Fruit fly (Drosophila melanogaster) whole organism, wandering third instar larva: Measurements from ENCODE around the gene Cyp18a1.

Source experiments
- CG32264 ChIP-seq: fragments of 200-800 bp; sonication (Bioruptor generic); optimal IDR thresholded peaks from 2 replicates; lab custom pipeline; 2016; ENCODE audit warnings: missing biosample characterization, missing genetic modification characterization
- CG9705 ChIP-seq: fragments of 200-800 bp; sonication (Bioruptor generic); optimal IDR thresholded peaks from 2 replicates; lab custom pipeline; 2018; ENCODE audit warnings: missing biosample characterization, mild to moderate bottlenecking, missing genetic modification characterization
- CrebA ChIP-seq: fragments of 200-800 bp; sonication (Bioruptor generic); optimal IDR thresholded peaks from 2 replicates; lab custom pipeline; 2016; ENCODE audit warnings: missing biosample characterization, mild to moderate bottlenecking, missing genetic modification characterization, borderline replicate concordance
- Dfd ChIP-seq: fragments of >200 bp; optimal IDR thresholded peaks from 2 replicates; lab custom pipeline; 2017; ENCODE audit warnings: missing biosample characterization, missing genetic modification characterization
- Dif ChIP-seq: fragments of 200-275, 200-300 bp; sonication (Bioruptor generic); optimal IDR thresholded peaks from 2 replicates; lab custom pipeline; 2018; ENCODE audit warnings: missing biosample characterization, missing genetic modification characterization; ENCODE audit not compliant: partially characterized antibody
- GATAd ChIP-seq: sonication (Bioruptor generic); optimal IDR thresholded peaks from 2 replicates; lab custom pipeline; 2016; ENCODE audit warnings: missing biosample characterization, missing genetic modification characterization
- HLH106 ChIP-seq: fragments of 200-800 bp; optimal IDR thresholded peaks from 3 replicates; lab custom pipeline; 2019; ENCODE audit warnings: missing biosample characterization, mild to moderate bottlenecking, missing genetic modification characterization, moderate library complexity
- Hnf4 ChIP-seq: fragments of 200-800 bp; sonication (Bioruptor generic); optimal IDR thresholded peaks from 2 replicates; lab custom pipeline; 2016; ENCODE audit warnings: missing biosample characterization, mild to moderate bottlenecking, missing genetic modification characterization
- Hr78 ChIP-seq: fragments of >200 bp; optimal IDR thresholded peaks from 2 replicates; lab custom pipeline; 2017; ENCODE audit warnings: missing biosample characterization, missing genetic modification characterization
- Jra ChIP-seq: sonication (Bioruptor generic); optimal IDR thresholded peaks from 2 replicates; lab custom pipeline; 2016; ENCODE audit warnings: missing biosample characterization, missing genetic modification characterization
- Mio ChIP-seq: sonication (Bioruptor generic); optimal IDR thresholded peaks from 2 replicates; lab custom pipeline; 2016; ENCODE audit warnings: missing biosample characterization, missing genetic modification characterization
- Myc ChIP-seq: fragments of >200 bp; optimal IDR thresholded peaks from 2 replicates; lab custom pipeline; 2017
- OdsH ChIP-seq: fragments of 200-800 bp; sonication (Bioruptor generic); optimal IDR thresholded peaks from 2 replicates; lab custom pipeline; 2016; ENCODE audit warnings: missing biosample characterization, mild to moderate bottlenecking, missing genetic modification characterization
- Rel ChIP-seq, 2 experiments: fragments of 200-800 bp; sonication (Bioruptor generic) in 1 of 2; optimal IDR thresholded peaks; 2 replicates in 1 of 2; 3 replicates in 1 of 2; lab custom pipeline; 2016 to 2019; ENCODE audit warnings: mild to moderate bottlenecking in 2 of 2, missing biosample characterization in 2 of 2, missing genetic modification characterization in 2 of 2, moderate library complexity in 1 of 2
- Sp1 ChIP-seq: fragments of 200-800 bp; sonication (Bioruptor generic); optimal IDR thresholded peaks from 3 replicates; lab custom pipeline; 2019; ENCODE audit warnings: missing biosample characterization, mild to moderate bottlenecking, missing genetic modification characterization, moderate library complexity
- Vsx2 ChIP-seq: fragments of 200-300, 225-300 bp; sonication (Bioruptor generic); optimal IDR thresholded peaks from 2 replicates; lab custom pipeline; 2018; ENCODE audit warnings: missing biosample characterization, missing genetic modification characterization; ENCODE audit not compliant: partially characterized antibody
- br ChIP-seq: fragments of 200-800 bp; sonication (Bioruptor generic); optimal IDR thresholded peaks from 2 replicates; lab custom pipeline; 2016; ENCODE audit warnings: missing biosample characterization, missing genetic modification characterization
- brk ChIP-seq: fragments of 200-800 bp; sonication (Bioruptor generic); optimal IDR thresholded peaks from 2 replicates; lab custom pipeline; 2016; ENCODE audit warnings: missing biosample characterization, mild to moderate bottlenecking, missing genetic modification characterization
- dl ChIP-seq, 2 experiments: fragments of 175-275, 200-275 bp in 1 of 2; fragments of 200-275 bp in 1 of 2; sonication (Bioruptor generic); optimal IDR thresholded peaks; lab custom pipeline; 2018; ENCODE audit warnings: mild to moderate bottlenecking in 2 of 2, missing biosample characterization in 2 of 2, missing genetic modification characterization in 2 of 2, moderate library complexity in 2 of 2; ENCODE audit not compliant: partially characterized antibody in 2 of 2, insufficient read depth in 1 of 2
- dmrt93B ChIP-seq: fragments of 200-800 bp; sonication (Bioruptor generic); optimal IDR thresholded peaks from 2 replicates; lab custom pipeline; 2018; ENCODE audit warnings: missing biosample characterization, mild to moderate bottlenecking, missing genetic modification characterization
- dsf ChIP-seq: sonication (Bioruptor generic); optimal IDR thresholded peaks from 2 replicates; lab custom pipeline; 2016; ENCODE audit warnings: missing biosample characterization, missing genetic modification characterization, borderline replicate concordance
- foxo ChIP-seq, 2 experiments: fragments of 200-800 bp; sonication (Bioruptor generic); optimal IDR thresholded peaks; 2 replicates in 1 of 2; 3 replicates in 1 of 2; lab custom pipeline; 2016 to 2017; ENCODE audit warnings: missing biosample characterization in 2 of 2, missing genetic modification characterization in 2 of 2
- fru ChIP-seq: fragments of 200-800 bp; sonication (Bioruptor generic); optimal IDR thresholded peaks from 3 replicates; lab custom pipeline; 2016; ENCODE audit warnings: missing biosample characterization, mild to moderate bottlenecking, missing genetic modification characterization
- h ChIP-seq: fragments of 200-800 bp; sonication (Bioruptor generic); optimal IDR thresholded peaks from 3 replicates; lab custom pipeline; 2016; ENCODE audit warnings: missing biosample characterization, mild to moderate bottlenecking, missing genetic modification characterization
- lola ChIP-seq: fragments of >200 bp; optimal IDR thresholded peaks from 2 replicates; lab custom pipeline; 2017; ENCODE audit warnings: missing biosample characterization, missing genetic modification characterization
- pan ChIP-seq: fragments of >200 bp; optimal IDR thresholded peaks from 2 replicates; lab custom pipeline; 2017
- psq ChIP-seq: fragments of 200-800 bp; sonication (Bioruptor generic); optimal IDR thresholded peaks from 3 replicates; lab custom pipeline; 2017; ENCODE audit warnings: missing biosample characterization, mild to moderate bottlenecking, missing genetic modification characterization, moderate library complexity
- rgr ChIP-seq: fragments of 200-800 bp; sonication (Bioruptor generic); optimal IDR thresholded peaks from 3 replicates; lab custom pipeline; 2016; ENCODE audit warnings: missing biosample characterization, mild to moderate bottlenecking, missing genetic modification characterization
- usp ChIP-seq: fragments of >200 bp; optimal IDR thresholded peaks from 2 replicates; lab custom pipeline; 2017; ENCODE audit warnings: missing biosample characterization, missing genetic modification characterization
- woc ChIP-seq: sonication (Bioruptor generic); optimal IDR thresholded peaks from 2 replicates; lab custom pipeline; 2016; ENCODE audit warnings: missing biosample characterization, mild to moderate bottlenecking, missing genetic modification characterization

The Cyp18a1 gene

DNA sequence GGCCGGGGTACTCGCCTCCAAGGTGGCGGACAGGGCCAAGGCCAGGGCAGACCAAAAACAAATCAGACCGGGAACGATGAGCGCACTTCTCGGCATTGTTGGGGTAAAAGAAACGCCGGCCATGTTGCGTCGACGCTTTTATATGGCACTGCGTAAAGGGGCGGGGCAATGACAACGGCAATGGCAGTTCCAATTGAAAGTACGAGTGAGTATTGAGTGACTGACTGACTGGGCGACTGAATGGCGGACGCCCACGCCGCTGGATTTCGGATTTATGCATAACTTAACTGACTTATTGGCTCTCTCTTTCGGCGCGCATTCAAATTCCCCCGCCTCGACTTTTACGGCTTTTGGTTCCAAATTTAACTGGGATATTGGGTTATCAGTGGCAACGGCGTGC is 30.8 kb downstream of the Cyp18a1 start, which contains the start of gene CG6696:
Gene CG6696 (minus strand): TSS at position 101 of the 400 bp plus-strand sequence.
- TF ChIP-seq foxo (GFP tag; optimal IDR thresholded peaks at IDR 0.05; lab: Kevin White, UChicago): no peak
- TF ChIP-seq Vsx2 (GFP tag; lab: Kevin White, UChicago): no peak
- no peak for TF ChIP-seq Hnf4 (GFP tag; lab: Kevin White, UChicago)
- TF ChIP-seq CG32264 (GFP tag; lab: Kevin White, UChicago): no peak
- TF ChIP-seq Dif (GFP tag; lab: Kevin White, UChicago): no peak
- TF ChIP-seq Hr78: no peak
- TF ChIP-seq psq (GFP tag; lab: Kevin White, UChicago): no peak
- no peak for TF ChIP-seq h
- TF ChIP-seq brk (GFP tag; lab: Kevin White, UChicago): no peak
- TF ChIP-seq GATAd (GFP tag; lab: Kevin White, UChicago): no peak
- no peak for TF ChIP-seq Mio (GFP tag; lab: Kevin White, UChicago)

- TF ChIP-seq Myc (lab: Kevin White, UChicago) (peak; percentile 73), dl (GFP tag; optimal IDR thresholded peaks at IDR 0.05; lab: Kevin White, UChicago; ENCODE audit: insufficient read depth in 1 of 2, partially characterized antibody in 2 of 2) (no peak), dsf (GFP tag; lab: Kevin White, UChicago) (no peak), dmrt93B (GFP tag; lab: Kevin White, UChicago) (no peak), Sp1 (GFP tag; lab: Kevin White, UChicago) (peak; percentile 11), psq (GFP tag; lab: Kevin White, UChicago) (peak; percentile 1), CG9705 (GFP tag; lab: Kevin White, UChicago) (no peak), fru (GFP tag; lab: Kevin White, UChicago) (no peak), rgr (GFP tag; lab: Kevin White, UChicago) (peak; percentile 35), foxo (GFP tag; optimal IDR thresholded peaks at IDR 0.05; lab: Kevin White, UChicago) (peak in 1 of 2 experiments; percentile 24), HLH106 (peak; percentile 43), Vsx2 (GFP tag; lab: Kevin White, UChicago) (no peak), Rel (GFP tag; optimal IDR thresholded peaks at IDR 0.05; lab: Kevin White, UChicago) (no peak), Rel (tag; optimal IDR thresholded peaks at IDR 0.05; lab: Kevin White, UChicago) (peak; percentile 54), pan (lab: Kevin White, UChicago) (no peak), OdsH (GFP tag; lab: Kevin White, UChicago) (no peak), woc (GFP tag; lab: Kevin White, UChicago) (peak; percentile 56), br (GFP tag; lab: Kevin White, UChicago) (no peak), Dif (GFP tag; lab: Kevin White, UChicago) (no peak)
These were observed 35.3 kb downstream of the Cyp18a1 start, which contains the start of gene fu for dm6 chrX:18657502-18657947. Gene fu, plus strand, starts transcription at chrX:18657755.

dm6 chrX:18657012-18657411 is 35.8 kb downstream of the Cyp18a1 start, which contains the start of gene CG6659:
Gene CG6659, minus strand, starts transcription at chrX:18657286.
- TF ChIP-seq Rel (GFP tag; optimal IDR thresholded peaks at IDR 0.05; lab: Kevin White, UChicago) (no peak), Rel (tag; optimal IDR thresholded peaks at IDR 0.05; lab: Kevin White, UChicago) (peak; percentile 88), woc (GFP tag; lab: Kevin White, UChicago) (peak; percentile 46), usp (no peak)

DNA sequence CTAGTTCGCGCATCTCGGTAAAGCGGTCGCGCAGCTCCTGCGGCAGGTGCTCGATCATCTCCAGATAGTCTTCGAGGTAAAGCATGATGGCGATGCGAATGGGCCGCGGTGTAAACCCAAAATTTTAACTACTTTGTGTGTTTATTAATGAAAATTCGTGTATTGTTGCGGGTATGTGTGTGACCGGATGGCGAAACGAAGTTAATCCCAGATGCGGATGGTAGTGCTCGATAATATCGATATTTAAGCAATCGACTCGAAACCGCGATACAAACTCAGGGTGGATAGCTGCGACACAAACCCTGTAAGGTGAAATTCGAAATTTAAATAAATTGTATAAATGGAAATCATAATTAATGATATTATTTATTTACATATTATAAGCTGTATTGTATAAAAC is 40.0 kb downstream of the Cyp18a1 start, which contains the start of gene Ing3:
Gene Ing3 (minus strand): TSS at position 213 of the 400 bp plus-strand sequence.
- TF ChIP-seq CrebA (no peak), Myc (lab: Kevin White, UChicago) (peak; percentile 65), CG9705 (GFP tag; lab: Kevin White, UChicago) (no peak), Rel (GFP tag; optimal IDR thresholded peaks at IDR 0.05; lab: Kevin White, UChicago) (no peak), Rel (tag; optimal IDR thresholded peaks at IDR 0.05; lab: Kevin White, UChicago) (peak; percentile 14)

- TF ChIP-seq Jra (GFP tag; lab: Kevin White, UChicago) (no peak), lola (GFP tag; lab: Kevin White, UChicago) (no peak), Dif (GFP tag; lab: Kevin White, UChicago) (peak; percentile 29), Dfd (GFP tag; lab: Kevin White, UChicago) (no peak), Rel (GFP tag; optimal IDR thresholded peaks at IDR 0.05; lab: Kevin White, UChicago) (no peak), Rel (tag; optimal IDR thresholded peaks at IDR 0.05; lab: Kevin White, UChicago) (peak; percentile 14)
These were observed 42.6 kb downstream of the Cyp18a1 start, which contains the start of gene Hou for dm6 chrX:18650252-18650651. Gene Hou, minus strand, starts transcription at chrX:18650444.
